Worm (Caenorhabditis elegans) whole organism, L4 larva: ENCODE measurements around the gene ZK250.2.
"Not testable (repeated sequence)": the region's sequence is repeated elsewhere in the genome, so short reads cannot be mapped to it uniquely, and the experiment has no call there.

Experiments used
- F10B5.3 ChIP-seq: sonication (generic microtip); optimal IDR thresholded peaks from 2 replicates; lab custom pipeline; 2016; ENCODE audit warnings: mild to moderate bottlenecking, missing genetic modification characterization, missing compliant biosample characterization
- F37D6.2 ChIP-seq: sonication (generic microtip); optimal IDR thresholded peaks from 2 replicates; lab custom pipeline; 2016; ENCODE audit warnings: mild to moderate bottlenecking, missing genetic modification characterization, missing compliant biosample characterization
- Y5F2A.4 ChIP-seq: fragments of 200-800 bp; sonication (Bioruptor generic); optimal IDR thresholded peaks from 2 replicates; lab custom pipeline; 2018; ENCODE audit warnings: mild to moderate bottlenecking, missing genetic modification characterization, missing compliant biosample characterization
- ZK546.5 ChIP-seq, 2 experiments: sonication (generic microtip); optimal IDR thresholded peaks; 2 replicates each; lab custom pipeline; 2017; ENCODE audit warnings: missing biosample characterization in 2 of 2, missing genetic modification characterization in 2 of 2
- aha-1 ChIP-seq: fragments of 150-350 bp; peaks from one replicate; lab custom pipeline; 2014; ENCODE audit warnings: missing biosample characterization, missing genetic modification characterization
- aly-2 ChIP-seq: sonication (generic microtip); optimal IDR thresholded peaks from 2 replicates; lab custom pipeline; 2018; ENCODE audit warnings: missing biosample characterization, missing genetic modification characterization
- ama-1 ChIP-seq: fragments of 150-350 bp; optimal IDR thresholded peaks from 2 replicates; lab custom pipeline; 2014; ENCODE audit warnings: inconsistent platforms, mixed read lengths
- ctbp-1 ChIP-seq: fragments of 200-800 bp; sonication (Bioruptor generic); IDR thresholded peaks from 2 replicates; pipeline ENCODE4 v1.3.6; 2022; ENCODE audit warnings: missing genetic modification reagents, missing genetic modification characterization, missing compliant biosample characterization
- daf-16 ChIP-seq, 3 experiments: sonication (generic microtip); optimal IDR thresholded peaks; 2 replicates each; lab custom pipeline; 2016 to 2017; ENCODE audit warnings: missing genetic modification characterization in 3 of 3, missing genetic modification reagents in 3 of 3, mild to moderate bottlenecking in 2 of 3, missing compliant biosample characterization in 2 of 3, missing biosample characterization in 1 of 3, moderate library complexity in 1 of 3
- daf-19 ChIP-seq: fragments of 200-800 bp; sonication (Bioruptor generic); conservative IDR thresholded peaks from 2 replicates; pipeline ENCODE4 v1.3.6; 2022; ENCODE audit warnings: missing genetic modification characterization, missing compliant biosample characterization
- daf-8 ChIP-seq: fragments of 200-800 bp; sonication (Bioruptor generic); IDR thresholded peaks from 2 replicates; pipeline ENCODE4 v1.3.6; 2022; ENCODE audit warnings: missing genetic modification characterization, missing compliant biosample characterization
- dmd-8 ChIP-seq: fragments of 200-800 bp; sonication (Bioruptor generic); IDR thresholded peaks from 2 replicates; pipeline ENCODE4 v1.3.6; 2022; ENCODE audit warnings: missing genetic modification characterization, missing compliant biosample characterization
- dmd-9 ChIP-seq: fragments of 200-800 bp; sonication (Bioruptor generic); IDR thresholded peaks from 2 replicates; pipeline ENCODE4 v1.3.6; 2022; ENCODE audit warnings: missing genetic modification reagents, missing genetic modification characterization, missing compliant biosample characterization
- dpl-1 ChIP-seq: fragments of 150-350 bp; optimal IDR thresholded peaks from 2 replicates; lab custom pipeline; 2014; ENCODE audit warnings: missing biosample characterization, missing genetic modification reagents, missing genetic modification characterization
- duxl-1 ChIP-seq: sonication (generic microtip); optimal IDR thresholded peaks from 2 replicates; lab custom pipeline; 2016; ENCODE audit warnings: mild to moderate bottlenecking, missing genetic modification characterization, moderate library complexity, missing compliant biosample characterization; ENCODE audit not compliant: poor library complexity
- egl-43 ChIP-seq: fragments of 200-800 bp; sonication (Bioruptor generic); IDR thresholded peaks from 2 replicates; pipeline ENCODE4 v1.3.6; 2022; ENCODE audit warnings: missing genetic modification reagents, missing genetic modification characterization, missing compliant biosample characterization
- hif-1 ChIP-seq, 2 experiments: sonication (generic microtip); optimal IDR thresholded peaks; 2 replicates each; lab custom pipeline; 2016 to 2017; ENCODE audit warnings: missing compliant biosample characterization in 2 of 2, missing genetic modification characterization in 2 of 2, missing genetic modification reagents in 2 of 2, missing genotype in 2 of 2, mild to moderate bottlenecking in 1 of 2
- jun-1 ChIP-seq: fragments of 150-350 bp; optimal IDR thresholded peaks from 2 replicates; lab custom pipeline; 2014; ENCODE audit warnings: missing biosample characterization, missing genetic modification reagents, missing genetic modification characterization
- lim-7 ChIP-seq: fragments of 200-800 bp; sonication (Bioruptor generic); IDR thresholded peaks from 2 replicates; pipeline ENCODE4 v1.3.6; 2022; ENCODE audit warnings: missing genetic modification characterization, missing compliant biosample characterization
- lin-13 ChIP-seq: fragments of 150-350 bp; optimal IDR thresholded peaks from 2 replicates; lab custom pipeline; 2014; ENCODE audit warnings: missing biosample characterization, missing genetic modification reagents, missing genetic modification characterization
- lin-39 ChIP-seq: fragments of 150-350 bp; optimal IDR thresholded peaks from 2 replicates; lab custom pipeline; 2014; ENCODE audit warnings: missing biosample characterization, missing genetic modification reagents, missing genetic modification characterization
- lir-3 ChIP-seq: sonication (generic microtip); optimal IDR thresholded peaks from 2 replicates; lab custom pipeline; 2016; ENCODE audit warnings: mild to moderate bottlenecking, missing genetic modification characterization, missing compliant biosample characterization
- mdt-29 ChIP-seq: fragments of 200-800 bp; sonication (Bioruptor generic); IDR thresholded peaks from 2 replicates; pipeline ENCODE4 v1.3.6; 2022; ENCODE audit warnings: missing genetic modification reagents, missing genetic modification characterization, missing compliant biosample characterization
- mep-1 ChIP-seq: fragments of 150-350 bp; sonication (generic microtip); optimal IDR thresholded peaks from 3 replicates; lab custom pipeline; 2014; ENCODE audit warnings: missing biosample characterization, missing genetic modification characterization
- mes-2 ChIP-seq: sonication (generic microtip); optimal IDR thresholded peaks from 2 replicates; lab custom pipeline; 2016; ENCODE audit warnings: missing genotype, mild to moderate bottlenecking, missing genetic modification characterization, missing compliant biosample characterization; ENCODE audit not compliant: poor library complexity, severe bottlenecking
- mxl-3 ChIP-seq: fragments of 200-800 bp; sonication (Bioruptor generic); optimal IDR thresholded peaks from 2 replicates; lab custom pipeline; 2018; ENCODE audit warnings: mild to moderate bottlenecking, missing genetic modification characterization, missing compliant biosample characterization
- nhr-102 ChIP-seq: sonication (generic microtip); optimal IDR thresholded peaks from 2 replicates; lab custom pipeline; 2016; ENCODE audit warnings: mild to moderate bottlenecking, missing genetic modification characterization, moderate library complexity, missing compliant biosample characterization
- nhr-11 ChIP-seq: fragments of 150-350 bp; optimal IDR thresholded peaks from 2 replicates; lab custom pipeline; 2014; ENCODE audit warnings: missing biosample characterization, missing genetic modification characterization
- nhr-28 ChIP-seq: fragments of 150-350 bp; optimal IDR thresholded peaks from 2 replicates; lab custom pipeline; 2014; ENCODE audit warnings: missing biosample characterization, missing genetic modification characterization
- nhr-77 ChIP-seq: fragments of 150-350 bp; optimal IDR thresholded peaks from 2 replicates; lab custom pipeline; 2014; ENCODE audit warnings: missing biosample characterization, missing genetic modification characterization
- php-3 ChIP-seq: fragments of 200-800 bp; sonication (Bioruptor generic); IDR thresholded peaks from 2 replicates; pipeline ENCODE4 v1.3.6; 2022; ENCODE audit warnings: missing genetic modification reagents, missing genetic modification characterization, missing compliant biosample characterization
- pqm-1 ChIP-seq: sonication (generic microtip); optimal IDR thresholded peaks from 2 replicates; lab custom pipeline; 2017; ENCODE audit warnings: missing biosample characterization, missing genetic modification characterization
- rbr-2 ChIP-seq: sonication (generic microtip); optimal IDR thresholded peaks from 2 replicates; lab custom pipeline; 2016; ENCODE audit warnings: missing genotype, missing genetic modification characterization, missing compliant biosample characterization
- set-16 ChIP-seq: fragments of 200-800 bp; sonication (Bioruptor generic); IDR thresholded peaks from 2 replicates; pipeline ENCODE4 v1.3.6; 2022; ENCODE audit warnings: missing genetic modification reagents, missing genetic modification characterization, missing compliant biosample characterization
- spr-1 ChIP-seq: sonication (generic microtip); optimal IDR thresholded peaks from 2 replicates; lab custom pipeline; 2016; ENCODE audit warnings: mild to moderate bottlenecking, missing genetic modification characterization, missing compliant biosample characterization

The ZK250.2 gene

ce11 chrII:1949119-1949518, 626 bp downstream of the ZK250.2 start (continued):
- no peak for TF ChIP-seq ama-1 (lab: Kevin White, UChicago)
- TF ChIP-seq nhr-77: peak; percentile 48
- TF ChIP-seq dpl-1 (GFP tag; lab: Kevin White, UChicago): no peak
- no peak for TF ChIP-seq set-16 (GFP tag; lab: Robert Waterston, UW)
- no peak for TF ChIP-seq lim-7 (GFP tag; lab: Robert Waterston, UW)
- TF ChIP-seq mxl-3 (GFP tag; lab: Kevin White, UChicago): peak; percentile 12
- no peak for TF ChIP-seq F10B5.3 (tag; lab: Kevin White, UChicago)
- no peak for TF ChIP-seq daf-19 (GFP tag; lab: Robert Waterston, UW)
- TF ChIP-seq aha-1 (tag; lab: Kevin White, UChicago): peak; percentile 26
- no peak for TF ChIP-seq nhr-11 (tag; lab: Kevin White, UChicago)
- peak; percentile 88 for TF ChIP-seq php-3 (GFP tag; lab: Robert Waterston, UW)
- no peak for TF ChIP-seq daf-16 (GFP tag; optimal IDR thresholded peaks at IDR 0.05; lab: Kevin White, UChicago)
- peak; percentile 61 for TF ChIP-seq daf-16 (tag; optimal IDR thresholded peaks at IDR 0.05; lab: Kevin White, UChicago)
- TF ChIP-seq, all 104 proteins: peak for 14

ce11 chrII:1955568-1955967, 7.1 kb downstream of the ZK250.2 start, which contains the start of gene math-49:
Gene math-49 (minus strand): TSS chrII:1955668.
- TF ChIP-seq aly-2 (tag; lab: Kevin White, UChicago); ZK546.5 (tag; optimal IDR thresholded peaks at IDR 0.05; lab: Kevin White, UChicago); dmd-9: not testable (repeated sequence)

- TF ChIP-seq mep-1 (tag; lab: Kevin White, UChicago) (no peak), pqm-1 (tag; lab: Kevin White, UChicago) (peak; percentile 27)
Observed at ce11 chrII:1986979-1987378, 38.5 kb downstream of the ZK250.2 start, which contains the start of gene Y16E11A.4. Gene Y16E11A.4 (plus strand): TSS chrII:1987279.

ce11 chrII:1989010-1989409, 40.5 kb downstream of the ZK250.2 start, which contains the start of gene math-44:
Gene math-44 (plus strand): TSS chrII:1989310.
- TF ChIP-seq rbr-2 (tag; lab: Kevin White, UChicago) (no peak), lin-39 (no peak), nhr-28 (peak; percentile 2), nhr-102 (tag; lab: Kevin White, UChicago) (no peak), Y5F2A.4 (GFP tag; lab: Kevin White, UChicago) (no peak), dmd-9 (no peak)

- TF ChIP-seq spr-1 (tag; lab: Kevin White, UChicago) (no peak), F37D6.2 (tag; lab: Kevin White, UChicago) (no peak), F10B5.3 (tag; lab: Kevin White, UChicago) (no peak), mes-2 (no peak), jun-1 (tag; lab: Kevin White, UChicago) (no peak), nhr-102 (tag; lab: Kevin White, UChicago) (no peak), php-3 (GFP tag; lab: Robert Waterston, UW) (no peak), lin-13 (GFP tag; lab: Kevin White, UChicago) (no peak), lir-3 (tag; lab: Kevin White, UChicago) (no peak), hif-1 (tag; optimal IDR thresholded peaks at IDR 0.05; lab: Kevin White, UChicago) (no peak), nhr-28 (peak; percentile 6), dmd-8 (GFP tag; lab: Robert Waterston, UW) (no peak), duxl-1 (no peak), pqm-1 (tag; lab: Kevin White, UChicago) (peak; percentile 38), daf-8 (no peak), egl-43 (GFP tag; lab: Robert Waterston, UW) (no peak), mdt-29 (GFP tag; lab: Robert Waterston, UW) (no peak), ctbp-1 (GFP tag; lab: Robert Waterston, UW) (no peak), mxl-3 (GFP tag; lab: Kevin White, UChicago) (no peak), daf-16 (GFP tag; optimal IDR thresholded peaks at IDR 0.05; lab: Kevin White, UChicago) (no peak), daf-16 (tag; optimal IDR thresholded peaks at IDR 0.05; lab: Kevin White, UChicago) (peak; percentile 71)
Observed at ce11 chrII:1993738-1994137, 45.2 kb downstream of the ZK250.2 start, which contains the start of gene math-21. Gene math-21 (plus strand): TSS chrII:1994038.
